Worm (Caenorhabditis elegans) whole organism, L3 larva: ENCODE data around the gene fic-1.

Source experiments
- nhr-28 ChIP-seq: fragments of 150-350 bp; optimal IDR thresholded peaks from 2 replicates; lab custom pipeline; 2014; ENCODE audit warnings: missing biosample characterization, missing genetic modification characterization
- ztf-11 ChIP-seq: fragments of 150-350 bp; optimal IDR thresholded peaks from 2 replicates; lab custom pipeline; 2014; ENCODE audit warnings: missing biosample characterization, missing genetic modification characterization

ce11 chrIV:10900083-10900482 is 37.2 kb upstream of the fic-1 start, which contains the start of gene srlf-30:
- TF ChIP-seq ztf-11 (no peak), nhr-28 (no peak)
